Fruit fly (Drosophila melanogaster) whole organism, wandering third instar larva: Measurements from ENCODE around the gene CG6330.

Source experiments
- Dif ChIP-seq: fragments of 200-275, 200-300 bp; sonication (Bioruptor generic); optimal IDR thresholded peaks from 2 replicates; lab custom pipeline; 2018; ENCODE audit warnings: missing biosample characterization, missing genetic modification characterization; ENCODE audit not compliant: partially characterized antibody
- GATAd ChIP-seq: sonication (Bioruptor generic); optimal IDR thresholded peaks from 2 replicates; lab custom pipeline; 2016; ENCODE audit warnings: missing biosample characterization, missing genetic modification characterization
- HLH106 ChIP-seq: fragments of 200-800 bp; optimal IDR thresholded peaks from 3 replicates; lab custom pipeline; 2019; ENCODE audit warnings: missing biosample characterization, mild to moderate bottlenecking, missing genetic modification characterization, moderate library complexity
- Jra ChIP-seq: sonication (Bioruptor generic); optimal IDR thresholded peaks from 2 replicates; lab custom pipeline; 2016; ENCODE audit warnings: missing biosample characterization, missing genetic modification characterization
- Myc ChIP-seq: fragments of >200 bp; optimal IDR thresholded peaks from 2 replicates; lab custom pipeline; 2017
- N ChIP-seq: fragments of >200 bp; optimal IDR thresholded peaks from 2 replicates; lab custom pipeline; 2018; ENCODE audit warnings: missing biosample characterization, missing external identifiers, missing genetic modification characterization
- br ChIP-seq: fragments of 200-800 bp; sonication (Bioruptor generic); optimal IDR thresholded peaks from 2 replicates; lab custom pipeline; 2016; ENCODE audit warnings: missing biosample characterization, missing genetic modification characterization
- foxo ChIP-seq, 2 experiments: fragments of 200-800 bp; sonication (Bioruptor generic); optimal IDR thresholded peaks; 2 replicates in 1 of 2; 3 replicates in 1 of 2; lab custom pipeline; 2016 to 2017; ENCODE audit warnings: missing biosample characterization in 2 of 2, missing genetic modification characterization in 2 of 2
- h ChIP-seq: fragments of 200-800 bp; sonication (Bioruptor generic); optimal IDR thresholded peaks from 3 replicates; lab custom pipeline; 2016; ENCODE audit warnings: missing biosample characterization, mild to moderate bottlenecking, missing genetic modification characterization
- psq ChIP-seq: fragments of 200-800 bp; sonication (Bioruptor generic); optimal IDR thresholded peaks from 3 replicates; lab custom pipeline; 2017; ENCODE audit warnings: missing biosample characterization, mild to moderate bottlenecking, missing genetic modification characterization, moderate library complexity
- tai ChIP-seq: sonication (Bioruptor generic); optimal IDR thresholded peaks from 2 replicates; lab custom pipeline; 2016; ENCODE audit warnings: missing biosample characterization, missing genetic modification characterization
- usp ChIP-seq: fragments of >200 bp; optimal IDR thresholded peaks from 2 replicates; lab custom pipeline; 2017; ENCODE audit warnings: missing biosample characterization, missing genetic modification characterization

DNA sequence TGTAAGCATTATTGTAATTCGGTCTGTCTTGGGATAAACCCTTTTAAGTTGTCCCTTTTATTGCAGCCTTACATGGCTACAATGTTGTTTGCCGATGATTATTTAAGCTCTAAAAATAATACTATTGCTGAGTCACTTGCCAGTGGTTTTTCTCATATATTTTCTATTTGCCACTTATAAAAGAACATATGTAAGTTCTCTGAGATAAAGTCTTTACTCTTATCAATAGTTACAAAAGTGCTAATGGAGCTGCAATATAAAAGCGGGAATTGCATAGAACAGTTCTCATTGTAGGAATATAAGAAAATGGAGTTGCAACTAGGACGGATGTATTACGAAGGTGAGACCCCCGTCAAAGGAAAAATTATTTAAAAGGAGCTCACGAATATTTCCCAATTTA is 41.2 kb upstream of the CG6330 start, which contains the start of gene CG31077:
- TF ChIP-seq Dif (GFP tag; lab: Kevin White, UChicago) = no peak
- TF ChIP-seq Myc (lab: Kevin White, UChicago) = no peak
- TF ChIP-seq HLH106 = no peak
- no peak for TF ChIP-seq psq
- no peak for TF ChIP-seq N (GFP tag; lab: Kevin White, UChicago)
- TF ChIP-seq usp = no peak
- no peak for TF ChIP-seq h
- TF ChIP-seq br = no peak
- TF ChIP-seq foxo (GFP tag; optimal IDR thresholded peaks at IDR 0.05; lab: Kevin White, UChicago) = no peak
- no peak for TF ChIP-seq GATAd
- no peak for TF ChIP-seq tai (GFP tag; lab: Kevin White, UChicago)
- no peak for TF ChIP-seq Jra (GFP tag; lab: Kevin White, UChicago)
